Worm (Caenorhabditis elegans): ENCODE data around the gene dct-11.

dct-11 gene

ce11 chrX:5837035-5837434 is 2.5 kb downstream of the dct-11 start:
- TF ChIP-seq mec-3 (tag; optimal IDR thresholded peaks at IDR 0.05; ENCODE audit: borderline replicate concordance), result no peak
- TF ChIP-seq che-1 (tag; optimal IDR thresholded peaks at IDR 0.05), result no peak
- TF ChIP-seq eyg-1 (tag; optimal IDR thresholded peaks at IDR 0.05), result no peak
- no peak for TF ChIP-seq ets-4 (tag; optimal IDR thresholded peaks at IDR 0.05)
- TF ChIP-seq unc-55 (GFP tag; optimal IDR thresholded peaks at IDR 0.05), result peak; percentile 60

ce11 chrX:5836527-5836926 is 3.1 kb downstream of the dct-11 start:
- TF ChIP-seq pat-9 (tag; optimal IDR thresholded peaks at IDR 0.05) (no peak), unc-86 (tag; optimal IDR thresholded peaks at IDR 0.05) (no peak), nhr-11 (tag; optimal IDR thresholded peaks at IDR 0.05) (no peak), hlh-30 (tag; optimal IDR thresholded peaks at IDR 0.05; ENCODE audit: insufficient read depth) (no peak), pag-3 (tag; optimal IDR thresholded peaks at IDR 0.05; ENCODE audit: borderline replicate concordance) (no peak), F13H6.1 (tag; optimal IDR thresholded peaks at IDR 0.05) (no peak), zip-5 (tag; optimal IDR thresholded peaks at IDR 0.05) (no peak), pqm-1 (tag; optimal IDR thresholded peaks at IDR 0.05) (no peak)

ce11 chrX:5834581-5835481 is 4.7 kb downstream of the dct-11 start, which contains the start of gene F13D11.4:
F13D11.4 (minus strand) TSS chrX:5834805.
- TF ChIP-seq eyg-1 (tag; optimal IDR thresholded peaks at IDR 0.05) (no peak), dmd-4 (tag; optimal IDR thresholded peaks at IDR 0.05; ENCODE audit: borderline replicate concordance) (no peak), ceh-45 (GFP tag; IDR thresholded peaks at IDR 0.05) (no peak), fkh-10 (GFP tag; optimal IDR thresholded peaks at IDR 0.05) (no peak), fax-1 (tag; optimal IDR thresholded peaks at IDR 0.05) (no peak), sdc-2 (tag; optimal IDR thresholded peaks at IDR 0.05) (no peak), ztf-16 (tag; optimal IDR thresholded peaks at IDR 0.05) (no peak)

- TF ChIP-seq elt-2 (tag; optimal IDR thresholded peaks at IDR 0.05) (peak; percentile 87), K09A11.1 (tag; optimal IDR thresholded peaks at IDR 0.05; ENCODE audit: insufficient read depth) (no peak)
These were observed 7.8 kb downstream of the dct-11 start for ce11 chrX:5831827-5832226.

- TF ChIP-seq syd-9 (tag; optimal IDR thresholded peaks at IDR 0.05), result no peak
- TF ChIP-seq pha-2 (tag; optimal IDR thresholded peaks at IDR 0.05), result no peak
- TF ChIP-seq hlh-8 (tag; optimal IDR thresholded peaks at IDR 0.05), result no peak
- TF ChIP-seq odd-2 (tag; optimal IDR thresholded peaks at IDR 0.05), result no peak
- TF ChIP-seq fkh-10 (GFP tag; optimal IDR thresholded peaks at IDR 0.05), result no peak
- no peak for TF ChIP-seq tbx-7 (tag; optimal IDR thresholded peaks at IDR 0.05)
- TF ChIP-seq elt-4 (tag; optimal IDR thresholded peaks at IDR 0.05), result no peak
- TF ChIP-seq K09A11.1 (tag; optimal IDR thresholded peaks at IDR 0.05; ENCODE audit: insufficient read depth), result no peak
- TF ChIP-seq ahr-1 (tag; optimal IDR thresholded peaks at IDR 0.05), result no peak
- TF ChIP-seq ets-4 (tag; optimal IDR thresholded peaks at IDR 0.05), result no peak
- TF ChIP-seq che-1 (tag; optimal IDR thresholded peaks at IDR 0.05), result no peak
- no peak for TF ChIP-seq rnt-1 (tag; optimal IDR thresholded peaks at IDR 0.05)
These were observed 10.4 kb downstream of the dct-11 start, which contains the start of gene acp-5 for ce11 chrX:5829175-5829574. acp-5 (plus strand) TSS chrX:5829435.

- TF ChIP-seq hlh-30 (tag; optimal IDR thresholded peaks at IDR 0.05; ENCODE audit: insufficient read depth), result no peak
- TF ChIP-seq pax-1 (tag; optimal IDR thresholded peaks at IDR 0.05), result no peak
- no peak for TF ChIP-seq ref-2 (tag; optimal IDR thresholded peaks at IDR 0.05)
- no peak for TF ChIP-seq elt-4 (tag; optimal IDR thresholded peaks at IDR 0.05)
- TF ChIP-seq ceh-6 (GFP tag; optimal IDR thresholded peaks at IDR 0.05), result no peak
- TF ChIP-seq syd-9 (tag; optimal IDR thresholded peaks at IDR 0.05), result no peak
- no peak for TF ChIP-seq eyg-1 (tag; optimal IDR thresholded peaks at IDR 0.05)
- TF ChIP-seq ama-1 (optimal IDR thresholded peaks at IDR 0.05), result peak; percentile 15
- TF ChIP-seq unc-55 (GFP tag; optimal IDR thresholded peaks at IDR 0.05), result peak; percentile 17
- no peak for TF ChIP-seq ceh-22 (tag; optimal IDR thresholded peaks at IDR 0.05)
- no peak for TF ChIP-seq madf-2 (tag; optimal IDR thresholded peaks at IDR 0.05)
- TF ChIP-seq ceh-31 (tag; optimal IDR thresholded peaks at IDR 0.05), result no peak
- TF ChIP-seq ahr-1 (tag; optimal IDR thresholded peaks at IDR 0.05), result no peak
- TF ChIP-seq K02D7.2 (tag; optimal IDR thresholded peaks at IDR 0.05), result no peak
- TF ChIP-seq F13H6.1 (tag; optimal IDR thresholded peaks at IDR 0.05), result no peak
These were observed 11.5 kb downstream of the dct-11 start for ce11 chrX:5828085-5828484.
